Fruit fly (Drosophila melanogaster): ENCODE results near the gene CG44000.
A peak's percentile ranks its signal among the peaks of the same experiment; 100 is the strongest.

CG44000 gene

dm6 chr2L:5027321-5028069 is 15.6 kb upstream of the CG44000 start:
- TF ChIP-seq CG32121 (GFP tag; IDR thresholded peaks at IDR 0.05) (peak; percentile 11; the same call in 1 of the 2 replicates), Ets98B (GFP tag; IDR thresholded peaks at IDR 0.05) (no peak), CG8159 (tag; optimal IDR thresholded peaks at IDR 0.05) (no peak), fd96Ca (GFP tag; IDR thresholded peaks at IDR 0.05) (0 out of 3 replicates have a peak, but pooled peaks have one; percentile 32)

DNA sequence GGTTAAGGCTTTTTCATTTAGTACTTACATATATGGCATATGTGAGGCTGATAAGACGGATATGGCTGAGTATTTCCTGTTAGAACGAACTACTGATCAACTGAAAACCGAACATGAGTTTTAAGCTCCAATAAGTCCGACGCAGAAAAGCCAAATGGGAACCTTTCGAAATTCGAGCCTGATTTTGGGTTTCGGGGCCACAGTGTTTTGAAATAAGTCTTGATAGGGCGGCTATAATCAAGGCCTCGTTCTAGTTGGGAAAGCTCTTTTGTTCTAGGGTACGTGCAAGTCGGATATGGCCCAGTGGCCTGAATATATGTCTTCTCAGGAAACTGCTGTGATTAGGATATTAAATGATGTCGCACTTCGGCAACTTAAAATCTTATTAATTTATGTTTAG is 15.0 kb upstream of the CG44000 start, which contains the start of gene vkg:
vkg (minus strand) TSS at position 101 of the 400 bp plus-strand sequence.
- TF ChIP-seq rn (GFP tag; IDR thresholded peaks at IDR 0.05) (no peak), CG13204 (GFP tag; optimal IDR thresholded peaks at IDR 0.05) (no peak), CG32121 (GFP tag; IDR thresholded peaks at IDR 0.05) (no peak), Pif1A (GFP tag; optimal IDR thresholded peaks at IDR 0.05) (no peak), CG34367 (tag; optimal IDR thresholded peaks at IDR 0.05) (no peak), EcR (GFP tag; optimal IDR thresholded peaks at IDR 0.05) (no peak), Ets98B (GFP tag; IDR thresholded peaks at IDR 0.05) (no peak), Snoo (tag; optimal IDR thresholded peaks at IDR 0.05) (no peak), gl (tag; optimal IDR thresholded peaks at IDR 0.05) (no peak), CG4496 (GFP tag; IDR thresholded peaks at IDR 0.05) (no peak), CG15710 (tag; optimal IDR thresholded peaks at IDR 0.05) (no peak), fd96Ca (GFP tag; IDR thresholded peaks at IDR 0.05) (no peak), D1 (tag; optimal IDR thresholded peaks at IDR 0.05) (no peak)

DNA sequence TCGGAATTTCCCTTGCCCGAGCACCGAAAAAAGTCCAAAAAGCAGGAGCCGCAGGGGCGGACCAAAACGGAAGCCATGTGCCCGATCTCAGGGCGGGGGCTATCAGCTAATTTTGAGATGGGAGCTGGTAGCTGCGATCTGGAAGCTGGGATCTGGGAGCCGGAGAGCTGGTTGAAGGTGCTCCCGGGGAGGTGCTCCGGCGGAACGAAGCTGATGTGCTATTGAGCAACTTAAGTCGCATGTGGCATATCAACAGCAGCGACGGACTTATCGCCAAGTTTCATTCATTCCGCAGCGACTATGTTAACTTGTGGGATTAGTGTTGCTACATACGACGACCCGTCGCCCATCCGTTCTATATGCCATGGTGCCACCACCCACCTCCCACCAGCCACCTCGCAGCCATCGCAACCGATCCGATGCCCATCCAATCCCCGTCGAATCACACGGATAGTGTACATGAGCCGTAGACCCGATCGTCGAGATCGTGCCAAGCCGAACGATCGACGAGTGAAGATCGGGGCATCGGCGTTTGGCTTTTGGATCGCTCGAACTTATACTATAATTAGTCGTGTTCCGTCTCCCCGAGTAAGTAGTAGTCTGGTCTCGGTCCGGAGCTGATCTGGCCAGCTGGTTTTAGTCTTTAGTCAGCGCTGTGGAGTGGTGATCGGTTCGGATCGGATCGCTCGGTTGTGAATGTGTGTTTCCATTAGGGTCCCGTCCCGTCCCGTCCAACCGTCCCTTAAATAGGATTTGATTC is 13.8 kb upstream of the CG44000 start, which contains the start of gene Col4a1:
Col4a1 (plus strand) TSS at position 561 of the 760 bp plus-strand sequence.
- TF ChIP-seq CG15710 (tag; optimal IDR thresholded peaks at IDR 0.05) (no peak), fd96Ca (GFP tag; IDR thresholded peaks at IDR 0.05) (no peak), Pif1B (GFP tag; optimal IDR thresholded peaks at IDR 0.05) (no peak), D1 (tag; optimal IDR thresholded peaks at IDR 0.05) (no peak), CG34367 (tag; optimal IDR thresholded peaks at IDR 0.05) (no peak), EcR (GFP tag; optimal IDR thresholded peaks at IDR 0.05) (no peak), CG4496 (GFP tag; IDR thresholded peaks at IDR 0.05) (no peak), CG32121 (GFP tag; IDR thresholded peaks at IDR 0.05) (no peak), CG10348 (GFP tag; IDR thresholded peaks at IDR 0.05) (no peak), Snoo (tag; optimal IDR thresholded peaks at IDR 0.05) (no peak), rn (GFP tag; IDR thresholded peaks at IDR 0.05) (no peak), CG17806 (tag; optimal IDR thresholded peaks at IDR 0.05) (no peak), Pif1A (GFP tag; optimal IDR thresholded peaks at IDR 0.05) (no peak), CG8159 (tag; optimal IDR thresholded peaks at IDR 0.05) (no peak), CG13204 (GFP tag; optimal IDR thresholded peaks at IDR 0.05) (no peak), CG12605 (GFP tag; IDR thresholded peaks at IDR 0.05) (no peak), Ets98B (GFP tag; IDR thresholded peaks at IDR 0.05) (no peak), gl (tag; optimal IDR thresholded peaks at IDR 0.05) (no peak), CG9948 (tag; optimal IDR thresholded peaks at IDR 0.05) (no peak), CG14655 (GFP tag; optimal IDR thresholded peaks at IDR 0.05) (no peak)

- no peak for TF ChIP-seq gl (tag; optimal IDR thresholded peaks at IDR 0.05)
These were observed 13.3 kb upstream of the CG44000 start for dm6 chr2L:5029809-5030108.

DNA sequence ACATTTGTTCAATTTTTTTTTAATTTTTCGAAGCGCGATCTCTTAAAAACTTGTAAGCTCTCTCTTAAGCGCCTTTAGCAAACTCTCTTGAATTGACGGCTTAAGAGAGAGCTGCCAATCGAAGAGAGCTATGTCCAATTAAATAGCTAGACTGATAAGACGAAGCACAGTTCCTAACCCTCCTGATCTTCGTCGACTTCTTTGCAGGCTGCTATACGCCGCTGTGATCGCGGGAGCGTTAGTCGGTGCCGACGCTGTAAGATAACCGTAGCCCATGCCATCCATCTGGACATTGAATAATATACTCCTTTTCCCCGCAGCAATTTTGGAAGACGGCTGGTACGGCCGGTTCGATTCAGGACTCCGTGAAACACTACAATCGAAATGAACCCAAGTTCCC is 12.5 kb upstream of the CG44000 start:
- TF ChIP-seq gl (tag; optimal IDR thresholded peaks at IDR 0.05) (no peak), Pif1A (GFP tag; optimal IDR thresholded peaks at IDR 0.05) (no peak), Pif1B (GFP tag; optimal IDR thresholded peaks at IDR 0.05) (no peak), CG14655 (GFP tag; optimal IDR thresholded peaks at IDR 0.05) (no peak), CG17806 (tag; optimal IDR thresholded peaks at IDR 0.05) (no peak), CG15710 (tag; optimal IDR thresholded peaks at IDR 0.05) (no peak), CG13204 (GFP tag; optimal IDR thresholded peaks at IDR 0.05) (no peak)

dm6 chr2L:5031399-5031798 is 11.7 kb upstream of the CG44000 start:
- TF ChIP-seq EcR (GFP tag; optimal IDR thresholded peaks at IDR 0.05) (no peak), CG8159 (tag; optimal IDR thresholded peaks at IDR 0.05) (no peak), rn (GFP tag; IDR thresholded peaks at IDR 0.05) (no peak), CG12605 (GFP tag; IDR thresholded peaks at IDR 0.05) (no peak), CG14655 (GFP tag; optimal IDR thresholded peaks at IDR 0.05) (no peak), CG9948 (tag; optimal IDR thresholded peaks at IDR 0.05) (no peak), CG15710 (tag; optimal IDR thresholded peaks at IDR 0.05) (no peak), Ets98B (GFP tag; IDR thresholded peaks at IDR 0.05) (no peak), CG8301 (tag; optimal IDR thresholded peaks at IDR 0.05) (no peak), CG13204 (GFP tag; optimal IDR thresholded peaks at IDR 0.05) (no peak), CG4496 (GFP tag; IDR thresholded peaks at IDR 0.05) (no peak), fd96Ca (GFP tag; IDR thresholded peaks at IDR 0.05) (no peak), CG10348 (GFP tag; IDR thresholded peaks at IDR 0.05) (no peak), gl (tag; optimal IDR thresholded peaks at IDR 0.05) (no peak), Pif1A (GFP tag; optimal IDR thresholded peaks at IDR 0.05) (no peak), D1 (tag; optimal IDR thresholded peaks at IDR 0.05) (no peak), Snoo (tag; optimal IDR thresholded peaks at IDR 0.05) (no peak), CG32121 (GFP tag; IDR thresholded peaks at IDR 0.05) (no peak), CG34367 (tag; optimal IDR thresholded peaks at IDR 0.05) (no peak), Pif1B (GFP tag; optimal IDR thresholded peaks at IDR 0.05) (no peak)

Measured in whole organism, pupa.